Fruit fly (Drosophila melanogaster): ENCODE measurements around the gene Corp.

Gene Corp

DNA sequence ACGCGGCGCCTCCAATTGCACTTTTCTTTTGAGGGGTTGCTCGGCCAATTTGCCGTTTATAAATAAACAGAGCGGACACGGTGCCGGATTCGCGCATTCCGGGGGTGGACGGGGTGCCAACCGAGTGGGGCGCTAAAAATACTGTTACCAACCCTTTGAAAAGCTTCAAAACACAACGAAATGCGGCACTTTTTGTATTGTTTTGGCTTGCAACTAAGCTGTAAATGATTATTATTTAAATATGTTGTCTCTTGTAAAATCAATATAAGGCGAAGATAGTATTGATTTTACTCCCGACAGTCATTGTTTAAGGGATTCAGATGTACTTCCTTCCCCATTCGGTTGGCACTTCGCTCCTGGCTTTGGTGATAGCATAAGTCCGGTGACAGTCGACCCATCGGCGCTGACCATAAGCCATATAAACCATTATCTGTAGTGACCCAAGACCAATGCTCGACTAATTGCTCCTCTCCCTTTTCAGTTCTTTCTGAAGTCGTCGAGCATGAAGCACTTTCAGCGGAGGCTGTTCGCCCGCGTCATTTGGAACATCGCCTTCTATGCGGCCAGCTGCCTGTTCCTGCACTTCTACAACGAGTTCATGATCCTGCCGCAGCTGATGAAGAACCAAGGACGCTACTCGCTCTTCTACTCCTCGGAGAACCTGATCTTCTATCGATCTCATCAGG, 2.7 kb upstream of the Corp start, which contains the start of gene CG15343 (continued):
- TF ChIP-seq HmgZ (tag; optimal IDR thresholded peaks at IDR 0.05) = no peak
- no peak for TF ChIP-seq CG4617 (GFP tag; optimal IDR thresholded peaks at IDR 0.05; ENCODE audit: borderline replicate concordance)
- peak; percentile 26 for TF ChIP-seq Antp (GFP tag; optimal IDR thresholded peaks at IDR 0.05)
- TF ChIP-seq BEAF-32 (GFP tag; optimal IDR thresholded peaks at IDR 0.05) = no peak
- no peak for TF ChIP-seq trh (GFP tag; optimal IDR thresholded peaks at IDR 0.05)
- no peak for TF ChIP-seq PHDP (tag; optimal IDR thresholded peaks at IDR 0.05)
- no peak for TF ChIP-seq jing (GFP tag; optimal IDR thresholded peaks at IDR 0.05)
- no peak for TF ChIP-seq Vsx1 (GFP tag; optimal IDR thresholded peaks at IDR 0.05)
- TF ChIP-seq Usf (GFP tag; optimal IDR thresholded peaks at IDR 0.05) = no peak
- TF ChIP-seq CG3065 (GFP tag; optimal IDR thresholded peaks at IDR 0.05) = no peak
- no peak for TF ChIP-seq CG6813 (GFP tag; optimal IDR thresholded peaks at IDR 0.05)
- TF ChIP-seq eve (GFP tag; optimal IDR thresholded peaks at IDR 0.05) = no peak
- no peak for TF ChIP-seq CG14860 (GFP tag; IDR thresholded peaks at IDR 0.05; ENCODE audit: partially characterized antibody)
- peak; percentile 49; the same call in 1 of the 3 replicates for TF ChIP-seq dysf (GFP tag; IDR thresholded peaks at IDR 0.05)
- TF ChIP-seq gce (GFP tag; IDR thresholded peaks at IDR 0.05) = no peak
- peak; percentile 43; the same call in 1 of the 2 replicates for TF ChIP-seq vvl (GFP tag; IDR thresholded peaks at IDR 0.05)
- TF ChIP-seq klu (GFP tag; IDR thresholded peaks at IDR 0.05) = no peak
- no peak for TF ChIP-seq exex (tag; optimal IDR thresholded peaks at IDR 0.05)
- peak; percentile 15 for TF ChIP-seq CG13624 (GFP tag; optimal IDR thresholded peaks at IDR 0.05)
- no peak for TF ChIP-seq CG13296 (GFP tag; optimal IDR thresholded peaks at IDR 0.05)
- TF ChIP-seq Mad (GFP tag; optimal IDR thresholded peaks at IDR 0.05) = no peak
- no peak for TF ChIP-seq CG4328 (GFP tag; optimal IDR thresholded peaks at IDR 0.05)
- no peak for TF ChIP-seq CG2875 (GFP tag; optimal IDR thresholded peaks at IDR 0.05)
- peak; percentile 4 for TF ChIP-seq CG2712 (tag; optimal IDR thresholded peaks at IDR 0.05)
- TF ChIP-seq Six4 (GFP tag; optimal IDR thresholded peaks at IDR 0.05) = no peak
- TF ChIP-seq ftz-f1 (GFP tag; optimal IDR thresholded peaks at IDR 0.05) = no peak
- TF ChIP-seq ranshi (GFP tag; IDR thresholded peaks at IDR 0.05) = no peak
- no peak for TF ChIP-seq CG30431 (GFP tag; optimal IDR thresholded peaks at IDR 0.05)
- no peak for TF ChIP-seq CG10321 (GFP tag; IDR thresholded peaks at IDR 0.05)
- no peak for TF ChIP-seq sim (GFP tag; IDR thresholded peaks at IDR 0.05)
- TF ChIP-seq Max (GFP tag; optimal IDR thresholded peaks at IDR 0.05) = no peak
- no peak for TF ChIP-seq en (GFP tag; optimal IDR thresholded peaks at IDR 0.05)
- TF ChIP-seq gcm (GFP tag; optimal IDR thresholded peaks at IDR 0.05) = no peak
- no peak; the same call in 2 of the 3 replicates for TF ChIP-seq B-H1 (GFP tag; IDR thresholded peaks at IDR 0.05)
- TF ChIP-seq esg (GFP tag; conservative IDR thresholded peaks at IDR 0.05) = no peak
- TF ChIP-seq grau (tag; optimal IDR thresholded peaks at IDR 0.05) = peak; percentile 20
- TF ChIP-seq kni (GFP tag; optimal IDR thresholded peaks at IDR 0.05) = no peak
- TF ChIP-seq CG3847 (GFP tag; IDR thresholded peaks at IDR 0.05) = no peak
- no peak for TF ChIP-seq CG15514 (GFP tag; optimal IDR thresholded peaks at IDR 0.05)
- no peak for TF ChIP-seq sc (optimal IDR thresholded peaks at IDR 0.05)
- no peak for TF ChIP-seq sc (GFP tag; optimal IDR thresholded peaks at IDR 0.05)
- TF ChIP-seq Sox102F (GFP tag; optimal IDR thresholded peaks at IDR 0.05) = peak; percentile 17
- TF ChIP-seq CG31388 (GFP tag; optimal IDR thresholded peaks at IDR 0.05) = no peak
- no peak for TF ChIP-seq CG10462 (GFP tag; optimal IDR thresholded peaks at IDR 0.05)
- TF ChIP-seq Hey (tag; optimal IDR thresholded peaks at IDR 0.05) = no peak
- peak; percentile 43 for TF ChIP-seq CG4424 (GFP tag; optimal IDR thresholded peaks at IDR 0.05)
- TF ChIP-seq MTF-1 (GFP tag; optimal IDR thresholded peaks at IDR 0.05; ENCODE audit: borderline replicate concordance) = no peak
- no peak for TF ChIP-seq CG7786 (GFP tag; optimal IDR thresholded peaks at IDR 0.05)
- TF ChIP-seq CG13424 (tag; optimal IDR thresholded peaks at IDR 0.05) = peak; percentile 15
- no peak for TF ChIP-seq HLHmδ (GFP tag; optimal IDR thresholded peaks at IDR 0.05)
